Worm (Caenorhabditis elegans) whole organism, L4 larva: ENCODE results near the gene T28F3.9.

Experiments
- Y105C5A.15 ChIP-seq: fragments of 200-800 bp; sonication (Bioruptor generic); IDR thresholded peaks from 2 replicates; pipeline ENCODE4 v1.3.6; 2022; ENCODE audit warnings: missing genetic modification characterization, missing compliant biosample characterization
- egl-27 ChIP-seq: sonication (generic microtip); optimal IDR thresholded peaks from 3 replicates; lab custom pipeline; 2017; ENCODE audit warnings: missing biosample characterization, missing genetic modification reagents, missing genetic modification characterization
- zag-1 ChIP-seq: fragments of 150-350 bp; optimal IDR thresholded peaks from 2 replicates; lab custom pipeline; 2014; ENCODE audit warnings: missing biosample characterization, missing genetic modification characterization

DNA sequence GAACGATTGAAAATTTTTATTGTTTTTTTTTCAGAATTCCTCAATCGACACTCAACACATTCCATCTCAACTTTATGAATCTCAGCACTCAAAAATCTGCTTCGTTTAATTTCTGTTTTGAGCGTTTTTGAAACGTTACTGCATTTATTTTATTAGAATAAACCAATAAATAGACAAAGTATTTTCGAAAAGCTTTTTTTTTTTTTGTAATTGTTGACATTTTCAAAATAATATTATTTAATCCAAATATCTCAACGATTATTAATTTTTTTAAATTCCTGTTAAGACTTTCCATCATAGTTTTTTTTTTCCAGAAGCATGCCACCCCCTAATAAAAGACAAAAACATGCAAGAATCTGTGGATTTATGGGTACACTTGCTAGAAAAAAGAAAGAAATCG, 23.9 kb downstream of the T28F3.9 start, which contains the start of gene C49C3.7:
- no peak for TF ChIP-seq Y105C5A.15 (GFP tag; lab: Robert Waterston, UW)
- no peak for TF ChIP-seq zag-1 (tag; lab: Kevin White, UChicago)
- no peak for TF ChIP-seq egl-27 (tag; lab: Kevin White, UChicago)
